Fruit fly (Drosophila melanogaster): ENCODE results near the gene futsch.
A peak's percentile ranks its signal among the peaks of the same experiment; 100 is the strongest.

Gene futsch

dm6 chrX:1398455-1399055 lies 10.3 kb upstream of the futsch start (continued):
- no peak for TF ChIP-seq nau (GFP tag; optimal IDR thresholded peaks at IDR 0.05)
- TF ChIP-seq Dll (GFP tag; IDR thresholded peaks at IDR 0.05; ENCODE audit: partially characterized antibody) = no peak
- TF ChIP-seq ttk (GFP tag; IDR thresholded peaks at IDR 0.05) = peak; percentile 26; the same call in 1 of the 2 replicates
- TF ChIP-seq Bteb2 (GFP tag; optimal IDR thresholded peaks at IDR 0.05) = no peak
- no peak for TF ChIP-seq CG17568 (GFP tag; optimal IDR thresholded peaks at IDR 0.05)
- no peak for TF ChIP-seq emc (GFP tag; optimal IDR thresholded peaks at IDR 0.05)
- TF ChIP-seq Antp (GFP tag; optimal IDR thresholded peaks at IDR 0.05) = peak; percentile 65
- TF ChIP-seq E2f1 (GFP tag; IDR thresholded peaks at IDR 0.05) = peak; percentile 64
- TF ChIP-seq C15 (GFP tag; IDR thresholded peaks at IDR 0.05) = peak; percentile 29; the same call in 1 of the 3 replicates
- no peak; the same call in 1 of the 3 replicates for TF ChIP-seq ase (GFP tag; IDR thresholded peaks at IDR 0.05)
- no peak for TF ChIP-seq Hr39 (optimal IDR thresholded peaks at IDR 0.05)
- no peak for TF ChIP-seq crol (GFP tag; IDR thresholded peaks at IDR 0.05)
- peak; percentile 36 for TF ChIP-seq CG12071 (GFP tag; optimal IDR thresholded peaks at IDR 0.05)
- peak; percentile 51 for TF ChIP-seq pnt (GFP tag; optimal IDR thresholded peaks at IDR 0.05)
- no peak for TF ChIP-seq Ets97D (GFP tag; optimal IDR thresholded peaks at IDR 0.05)
- TF ChIP-seq sr (GFP tag; IDR thresholded peaks at IDR 0.05) = peak; percentile 12; the same call in 1 of the 3 replicates
- peak; percentile 20 for TF ChIP-seq CG14710 (tag; optimal IDR thresholded peaks at IDR 0.05)
- TF ChIP-seq CG7928 (GFP tag; optimal IDR thresholded peaks at IDR 0.05) = no peak
- peak; percentile 19 for TF ChIP-seq fu2 (GFP tag; optimal IDR thresholded peaks at IDR 0.05)
- TF ChIP-seq grau (tag; optimal IDR thresholded peaks at IDR 0.05) = peak; percentile 98
- TF ChIP-seq CG11695 (GFP tag; IDR thresholded peaks at IDR 0.05) = 0 out of 3 replicates have a peak, but pooled peaks have one; percentile 37
- TF ChIP-seq chn (GFP tag; optimal IDR thresholded peaks at IDR 0.05) = peak; percentile 11
- peak; percentile 50; the same call in 1 of the 2 replicates for TF ChIP-seq CG17328 (GFP tag; IDR thresholded peaks at IDR 0.05)
- no peak for TF ChIP-seq CG13287 (GFP tag; IDR thresholded peaks at IDR 0.05; ENCODE audit: partially characterized antibody)
- TF ChIP-seq Dad (GFP tag; optimal IDR thresholded peaks at IDR 0.05) = peak; percentile 40
- no peak for TF ChIP-seq CG6654 (GFP tag; optimal IDR thresholded peaks at IDR 0.05)
- peak; percentile 71 for TF ChIP-seq vvl (GFP tag; IDR thresholded peaks at IDR 0.05)
- TF ChIP-seq rib (GFP tag; IDR thresholded peaks at IDR 0.05) = no peak
- no peak for TF ChIP-seq MTF-1 (GFP tag; optimal IDR thresholded peaks at IDR 0.05; ENCODE audit: borderline replicate concordance)
- TF ChIP-seq Chrac-16 (GFP tag; optimal IDR thresholded peaks at IDR 0.05) = peak; percentile 75
- no peak for TF ChIP-seq CG6791 (GFP tag; IDR thresholded peaks at IDR 0.05; ENCODE audit: partially characterized antibody)
- TF ChIP-seq Meics (GFP tag; optimal IDR thresholded peaks at IDR 0.05) = peak; percentile 67
- no peak for TF ChIP-seq CG18011 (GFP tag; optimal IDR thresholded peaks at IDR 0.05)
- no peak for TF ChIP-seq Sin3A (optimal IDR thresholded peaks at IDR 0.05)
- TF ChIP-seq HLH3B (GFP tag; IDR thresholded peaks at IDR 0.05) = peak; percentile 60
- TF ChIP-seq Dbx (GFP tag; IDR thresholded peaks at IDR 0.05) = no peak; the same call in 2 of the 3 replicates
- no peak for TF ChIP-seq CG42726 (GFP tag; IDR thresholded peaks at IDR 0.05; ENCODE audit: partially characterized antibody)
- peak; percentile 51; the same call in 1 of the 3 replicates for TF ChIP-seq CG11560 (tag; IDR thresholded peaks at IDR 0.05)
- no peak for TF ChIP-seq kah (GFP tag; optimal IDR thresholded peaks at IDR 0.05)
- no peak for TF ChIP-seq Trl (optimal IDR thresholded peaks at IDR 0.05)
- TF ChIP-seq Trl (GFP tag; optimal IDR thresholded peaks at IDR 0.05) = peak; percentile 38
- TF ChIP-seq cad (GFP tag; optimal IDR thresholded peaks at IDR 0.05) = no peak
- TF ChIP-seq B-H2 (GFP tag; optimal IDR thresholded peaks at IDR 0.05) = no peak
- TF ChIP-seq CG30431 (GFP tag; optimal IDR thresholded peaks at IDR 0.05) = peak; percentile 57
- no peak for TF ChIP-seq sd (tag; optimal IDR thresholded peaks at IDR 0.05)
- peak; percentile 53 for TF ChIP-seq lbe (GFP tag; optimal IDR thresholded peaks at IDR 0.05)
- no peak for TF ChIP-seq gfzf (GFP tag; optimal IDR thresholded peaks at IDR 0.05)
- peak; percentile 51 for TF ChIP-seq CG10979 (tag; optimal IDR thresholded peaks at IDR 0.05)
- peak; percentile 41 for TF ChIP-seq CG8089 (GFP tag; optimal IDR thresholded peaks at IDR 0.05)
- TF ChIP-seq Six4 (GFP tag; optimal IDR thresholded peaks at IDR 0.05) = peak; percentile 59
- TF ChIP-seq CG9727 (GFP tag; optimal IDR thresholded peaks at IDR 0.05) = peak; percentile 52

Data from whole organism, embryonic.